Fruit fly (Drosophila melanogaster): Measurements from ENCODE around the gene CG13083.
A peak's percentile ranks its signal among the peaks of the same experiment; 100 is the strongest.

The CG13083 gene

DNA sequence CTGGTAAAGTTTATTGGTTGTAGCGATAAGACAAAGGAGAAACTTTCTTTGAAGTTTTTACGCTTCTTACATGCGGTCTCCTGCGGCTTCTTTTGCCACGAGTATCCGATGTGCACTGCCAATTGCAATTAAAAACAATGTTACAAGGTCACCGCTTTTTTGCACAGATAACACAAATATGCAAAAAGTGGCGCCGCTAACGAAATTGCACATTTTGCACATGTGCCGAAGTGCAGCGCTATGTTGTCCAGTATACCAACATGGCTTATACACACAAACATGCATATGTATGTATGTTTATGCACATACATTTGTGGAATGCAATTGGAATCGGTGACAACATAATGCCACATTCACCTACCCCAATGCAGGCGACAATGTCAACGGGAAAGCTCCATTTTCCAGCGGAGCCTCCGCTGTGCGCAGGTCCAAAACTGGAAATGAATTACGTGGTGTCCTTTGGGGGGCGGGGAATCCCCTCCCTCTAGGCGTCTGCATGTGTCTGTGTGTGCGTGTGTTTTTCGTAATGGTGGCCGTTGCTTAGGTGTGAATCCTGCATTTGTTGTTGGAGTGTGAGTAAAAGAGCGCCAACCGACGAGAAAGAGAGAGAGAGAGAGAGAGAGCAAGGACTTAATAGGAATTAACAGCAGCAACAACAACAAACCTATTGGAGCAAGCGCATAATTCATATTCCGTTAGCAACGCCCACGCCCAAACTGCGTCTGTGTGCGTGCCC, 7.9 kb upstream of the CG13083 start:
- TF ChIP-seq Deaf1 (tag; optimal IDR thresholded peaks at IDR 0.05) (peak; percentile 57), gsb-n (tag; optimal IDR thresholded peaks at IDR 0.05) (no peak), her (GFP tag; optimal IDR thresholded peaks at IDR 0.05) (no peak), CHES-1-like (GFP tag; optimal IDR thresholded peaks at IDR 0.05) (no peak), Oaz (GFP tag; IDR thresholded peaks at IDR 0.05) (no peak), Nf-YC (tag; optimal IDR thresholded peaks at IDR 0.05) (peak; percentile 91), ewg (GFP tag; optimal IDR thresholded peaks at IDR 0.05) (peak; percentile 79), NC2β (GFP tag; optimal IDR thresholded peaks at IDR 0.05) (no peak), Nf-YB (GFP tag; optimal IDR thresholded peaks at IDR 0.05) (peak; percentile 81), D (optimal IDR thresholded peaks at IDR 0.05) (peak; percentile 51), D (GFP tag; optimal IDR thresholded peaks at IDR 0.05) (no peak), chinmo (GFP tag; IDR thresholded peaks at IDR 0.05; ENCODE audit: partially characterized antibody) (0 out of 4 replicates have a peak, but pooled peaks have one; percentile 23), kni (GFP tag; optimal IDR thresholded peaks at IDR 0.05) (no peak), Trl (optimal IDR thresholded peaks at IDR 0.05) (peak; percentile 14 to 51), Trl (GFP tag; optimal IDR thresholded peaks at IDR 0.05) (no peak), lola (GFP tag; optimal IDR thresholded peaks at IDR 0.05) (no peak), tll (GFP tag; optimal IDR thresholded peaks at IDR 0.05) (no peak), eyg (GFP tag; optimal IDR thresholded peaks at IDR 0.05) (no peak), CG8944 (GFP tag; optimal IDR thresholded peaks at IDR 0.05) (no peak), Drgx (GFP tag; IDR thresholded peaks at IDR 0.05) (no peak), abd-A (tag; optimal IDR thresholded peaks at IDR 0.05) (peak; percentile 83), fd102C (GFP tag; optimal IDR thresholded peaks at IDR 0.05) (no peak), CG4360 (GFP tag; IDR thresholded peaks at IDR 0.05) (peak; percentile 65), cg (GFP tag; optimal IDR thresholded peaks at IDR 0.05) (peak; percentile 66), Pdp1 (GFP tag; optimal IDR thresholded peaks at IDR 0.05) (no peak), CG15479 (GFP tag; optimal IDR thresholded peaks at IDR 0.05) (no peak)

DNA sequence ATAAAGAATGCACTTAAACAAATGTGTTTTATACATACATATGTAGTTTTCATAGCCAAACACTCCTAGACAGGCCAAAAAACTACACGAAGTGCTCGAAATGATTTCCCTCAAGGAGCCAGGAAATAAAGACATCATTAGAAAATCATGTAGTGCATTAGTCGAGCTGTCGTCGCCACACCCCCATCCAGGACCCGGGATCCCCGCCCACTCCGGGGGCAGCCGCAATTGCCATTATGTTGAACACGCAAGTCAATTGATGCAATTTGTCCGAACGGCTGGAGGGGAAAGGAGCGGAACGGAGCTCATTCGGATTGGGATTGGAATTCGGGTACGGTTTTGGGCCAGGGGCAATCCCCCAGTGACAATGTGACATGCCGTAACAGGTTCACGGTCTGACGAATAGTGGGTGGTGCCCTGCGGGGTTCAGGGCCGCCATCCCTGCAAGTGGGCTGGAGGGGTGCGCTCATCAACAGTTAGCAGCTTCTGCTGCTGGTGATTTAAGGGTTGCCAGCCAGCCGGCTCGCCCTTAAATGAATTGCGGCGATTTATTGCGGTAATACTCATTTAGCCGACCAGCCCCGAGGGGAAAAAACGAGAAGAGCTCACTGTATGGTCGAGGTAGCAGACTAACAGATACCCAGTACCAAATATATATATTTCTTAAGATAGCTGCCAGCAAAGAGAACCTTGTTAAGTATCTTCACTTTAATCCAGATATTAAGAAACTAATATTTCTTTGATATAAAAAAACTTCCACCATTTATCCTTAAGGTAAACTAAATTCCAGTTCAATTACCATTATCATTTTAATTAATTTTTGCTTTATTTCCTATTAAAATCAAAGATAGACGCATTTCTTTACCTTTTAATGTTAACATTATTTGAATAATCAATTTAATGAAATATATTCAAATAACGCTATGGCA, 6.6 kb upstream of the CG13083 start:
- TF ChIP-seq dmrt11E (tag; optimal IDR thresholded peaks at IDR 0.05) (peak; percentile 15), HmgD (GFP tag; optimal IDR thresholded peaks at IDR 0.05) (no peak), CG6854 (GFP tag; optimal IDR thresholded peaks at IDR 0.05) (no peak), HLH4C (GFP tag; IDR thresholded peaks at IDR 0.05; ENCODE audit: partially characterized antibody) (peak; percentile 38; the same call in 1 of the 3 replicates), vfl (GFP tag; optimal IDR thresholded peaks at IDR 0.05) (no peak), chinmo (GFP tag; IDR thresholded peaks at IDR 0.05; ENCODE audit: partially characterized antibody) (0 out of 4 replicates have a peak, but pooled peaks have one; percentile 15), CG11247 (GFP tag; IDR thresholded peaks at IDR 0.05) (0 out of 2 replicates have a peak, but pooled peaks have one; percentile 35), sens (GFP tag) (peak; percentile 67), HLH3B (GFP tag; IDR thresholded peaks at IDR 0.05) (no peak), ash1 (GFP tag; optimal IDR thresholded peaks at IDR 0.05) (no peak), Opbp (GFP tag; IDR thresholded peaks at IDR 0.05; ENCODE audit: partially characterized antibody) (0 out of 3 replicates have a peak, but pooled peaks have one; percentile 20), pros (GFP tag; optimal IDR thresholded peaks at IDR 0.05) (peak; percentile 26), org-1 (GFP tag; optimal IDR thresholded peaks at IDR 0.05) (no peak), Mrtf (GFP tag; IDR thresholded peaks at IDR 0.05) (no peak), D19A (tag; optimal IDR thresholded peaks at IDR 0.05) (peak; percentile 4), esg (GFP tag; conservative IDR thresholded peaks at IDR 0.05) (no peak), Optix (GFP tag; IDR thresholded peaks at IDR 0.05) (no peak), CG31441 (GFP tag; IDR thresholded peaks at IDR 0.05) (no peak), nerfin-2 (GFP tag; IDR thresholded peaks at IDR 0.05; ENCODE audit: partially characterized antibody) (peak; percentile 43; the same call in 1 of the 2 replicates), CG6272 (GFP tag; IDR thresholded peaks at IDR 0.05) (0 out of 2 replicates have a peak, but pooled peaks have one; percentile 28), CG1602 (GFP tag; optimal IDR thresholded peaks at IDR 0.05) (no peak), CG30020 (tag; optimal IDR thresholded peaks at IDR 0.05) (no peak)

All from whole organism, embryonic.